Fruit fly (Drosophila melanogaster) whole organism, embryonic: Measurements from ENCODE around the gene Gr93a.

ENCODE experiments used
- Aef1 ChIP-seq: fragments of 200-800 bp; sonication (Bioruptor generic); IDR thresholded peaks from 3 replicates; pipeline ENCODE4 v1.3.6; 2022; ENCODE audit warnings: missing biosample characterization, missing genetic modification characterization
- Bgb ChIP-seq: fragments of 200-800 bp; sonication (Bioruptor generic); IDR thresholded peaks from 2 replicates; pipeline ENCODE4 v1.3.6; 2022; ENCODE audit warnings: missing biosample characterization, missing genetic modification characterization; ENCODE audit not compliant: partially characterized antibody
- BtbVII ChIP-seq: fragments of 200-800 bp; sonication (Bioruptor generic); optimal IDR thresholded peaks from 3 replicates; lab custom pipeline; 2017; ENCODE audit warnings: missing biosample characterization, mild to moderate bottlenecking, missing genetic modification characterization
- CG10267 ChIP-seq: fragments of 200-800 bp; sonication (Bioruptor generic); optimal IDR thresholded peaks from 2 replicates; lab custom pipeline; 2018; ENCODE audit warnings: missing biosample characterization, mild to moderate bottlenecking, missing genetic modification characterization, moderate library complexity
- CG10979 ChIP-seq: fragments of 200-800 bp; sonication (Bioruptor generic); optimal IDR thresholded peaks from 2 replicates; lab custom pipeline; 2018; ENCODE audit warnings: missing biosample characterization, mild to moderate bottlenecking, missing genetic modification characterization, moderate library complexity
- CG12155 ChIP-seq: fragments of 200-800 bp; sonication (Bioruptor generic); optimal IDR thresholded peaks from 3 replicates; lab custom pipeline; 2016; ENCODE audit warnings: missing biosample characterization, missing genetic modification characterization
- CG14710 ChIP-seq: fragments of 200-800 bp; sonication (Bioruptor generic); optimal IDR thresholded peaks from 3 replicates; lab custom pipeline; 2019; ENCODE audit warnings: missing biosample characterization, mild to moderate bottlenecking, missing genetic modification characterization, moderate library complexity
- CG15011 ChIP-seq: fragments of 200-800 bp; sonication (Bioruptor generic); optimal IDR thresholded peaks from 3 replicates; lab custom pipeline; 2018; ENCODE audit warnings: missing biosample characterization, mild to moderate bottlenecking, missing genetic modification characterization
- CG15601 ChIP-seq: fragments of 200-800 bp; sonication (Bioruptor generic); optimal IDR thresholded peaks from 3 replicates; lab custom pipeline; 2019; ENCODE audit warnings: missing biosample characterization, mild to moderate bottlenecking, missing genetic modification characterization, moderate library complexity
- CG15696 ChIP-seq: fragments of 200-800 bp; sonication (Bioruptor generic); optimal IDR thresholded peaks from 2 replicates; lab custom pipeline; 2019; ENCODE audit warnings: missing biosample characterization, mild to moderate bottlenecking, missing genetic modification characterization, moderate library complexity
- CG1602 ChIP-seq: fragments of 200-800 bp; sonication (Bioruptor generic); optimal IDR thresholded peaks from 3 replicates; lab custom pipeline; 2016; ENCODE audit warnings: missing biosample characterization, missing genetic modification characterization
- CG17361 ChIP-seq: fragments of 200-800 bp; sonication (Bioruptor generic); IDR thresholded peaks from 3 replicates; pipeline ENCODE4 v1.3.6; 2022; ENCODE audit warnings: missing biosample characterization, missing genetic modification characterization
- CG17385 ChIP-seq: fragments of 200-800 bp; sonication (Bioruptor generic); optimal IDR thresholded peaks from 3 replicates; lab custom pipeline; 2018; ENCODE audit warnings: missing biosample characterization, mild to moderate bottlenecking, missing genetic modification characterization
- CG18262 ChIP-seq: fragments of 200-800 bp; optimal IDR thresholded peaks from 3 replicates; lab custom pipeline; 2019; ENCODE audit warnings: missing biosample characterization, mild to moderate bottlenecking, missing genetic modification characterization, moderate library complexity
- CG2120 ChIP-seq: fragments of 200-800 bp; sonication (Bioruptor generic); optimal IDR thresholded peaks from 3 replicates; lab custom pipeline; 2016; ENCODE audit warnings: missing biosample characterization, missing genetic modification characterization
- CG2199 ChIP-seq: fragments of 200-800 bp; sonication (Bioruptor generic); IDR thresholded peaks from 3 replicates; pipeline ENCODE4 v1.3.6; 2022; ENCODE audit warnings: missing biosample characterization, missing genetic modification characterization
- CG31388 ChIP-seq: fragments of 200-800 bp; sonication (Bioruptor generic); optimal IDR thresholded peaks from 2 replicates; lab custom pipeline; 2016; ENCODE audit warnings: missing biosample characterization, missing genetic modification characterization
- CG31441 ChIP-seq: fragments of 200-800 bp; sonication (Bioruptor generic); IDR thresholded peaks from 2 replicates; pipeline ENCODE4 v1.3.6; 2022; ENCODE audit warnings: missing biosample characterization, missing genetic modification characterization
- CG4617 ChIP-seq: fragments of 200-800 bp; sonication (Bioruptor generic); optimal IDR thresholded peaks from 3 replicates; lab custom pipeline; 2016; ENCODE audit warnings: missing biosample characterization, missing genetic modification characterization, borderline replicate concordance
- CG4730 ChIP-seq: fragments of 200-800 bp; sonication (Bioruptor generic); IDR thresholded peaks from 2 replicates; pipeline ENCODE4 v1.3.6; 2022; ENCODE audit warnings: missing biosample characterization, missing genetic modification characterization
- CG6689 ChIP-seq: fragments of 200-800 bp; sonication (Bioruptor generic); IDR thresholded peaks from 2 replicates; pipeline ENCODE4 v1.3.6; 2022; ENCODE audit warnings: missing biosample characterization, missing genetic modification characterization
- CG7928 ChIP-seq: fragments of 200-800 bp; sonication (Bioruptor generic); optimal IDR thresholded peaks from 2 replicates; lab custom pipeline; 2017; ENCODE audit warnings: missing biosample characterization, mild to moderate bottlenecking, missing genetic modification characterization
- CG7987 ChIP-seq: fragments of 200-800 bp; sonication (Bioruptor generic); optimal IDR thresholded peaks from 2 replicates; lab custom pipeline; 2018; ENCODE audit warnings: missing biosample characterization, mild to moderate bottlenecking, missing genetic modification characterization, moderate library complexity
- CG9817 ChIP-seq: fragments of 200-800 bp; sonication (Bioruptor generic); optimal IDR thresholded peaks from 2 replicates; lab custom pipeline; 2018; ENCODE audit warnings: missing biosample characterization, mild to moderate bottlenecking, missing genetic modification characterization, moderate library complexity
- Dll ChIP-seq: fragments of 200-800 bp; sonication (Bioruptor generic); IDR thresholded peaks from 4 replicates; pipeline ENCODE4 v1.3.6; 2022; ENCODE audit warnings: missing biosample characterization, missing genetic modification characterization; ENCODE audit not compliant: partially characterized antibody
- Ets97D ChIP-seq: fragments of 200-800 bp; sonication (Bioruptor generic); optimal IDR thresholded peaks from 3 replicates; lab custom pipeline; 2016; ENCODE audit warnings: missing biosample characterization, missing genetic modification characterization
- Med ChIP-seq: fragments of 200-800 bp; sonication (Bioruptor generic); peaks from one replicate; lab custom pipeline; 2016; ENCODE audit warnings: missing biosample characterization, missing genetic modification characterization, mild to moderate bottlenecking, inconsistent platforms, moderate library complexity
- Pdp1 ChIP-seq, 2 experiments: fragments of 200-800 bp; sonication (Bioruptor generic); optimal IDR thresholded peaks; 3 replicates each; lab custom pipeline; 2016; ENCODE audit warnings: missing biosample characterization in 2 of 2, missing genetic modification characterization in 2 of 2, mild to moderate bottlenecking in 1 of 2, moderate library complexity in 1 of 2
- Ravus ChIP-seq: fragments of 200-800 bp; sonication (Bioruptor generic); IDR thresholded peaks from 2 replicates; pipeline ENCODE4 v1.3.6; 2022; ENCODE audit warnings: missing biosample characterization, missing genetic modification characterization
- Rx ChIP-seq: fragments of 200-800 bp; sonication (Bioruptor generic); IDR thresholded peaks from 2 replicates; pipeline ENCODE4 v1.3.6; 2022; ENCODE audit warnings: missing biosample characterization, missing genetic modification characterization
- Ssrp ChIP-seq: fragments of 200-800 bp; sonication (Bioruptor generic); optimal IDR thresholded peaks from 2 replicates; lab custom pipeline; 2018; ENCODE audit warnings: missing biosample characterization, mild to moderate bottlenecking, missing genetic modification characterization, moderate library complexity
- cad ChIP-seq: fragments of >200 bp; optimal IDR thresholded peaks from 2 replicates; lab custom pipeline; 2017; ENCODE audit warnings: missing biosample characterization, missing genetic modification characterization
- chif ChIP-seq, 2 experiments: fragments of 200-800 bp; sonication (Bioruptor generic); optimal IDR thresholded peaks; 3 replicates each; lab custom pipeline; 2016; ENCODE audit warnings: missing biosample characterization in 2 of 2, missing genetic modification characterization in 2 of 2
- chm ChIP-seq: fragments of 200-800 bp; sonication (Bioruptor generic); IDR thresholded peaks from 2 replicates; pipeline ENCODE4 v1.3.6; 2022; ENCODE audit warnings: missing biosample characterization, missing genetic modification characterization
- ci ChIP-seq: fragments of 200-800 bp; sonication (Bioruptor generic); IDR thresholded peaks from 3 replicates; pipeline ENCODE4 v1.3.6; 2022; ENCODE audit warnings: missing biosample characterization, missing genetic modification characterization
- ftz-f1 ChIP-seq: fragments of 200-800 bp; sonication (Bioruptor generic); optimal IDR thresholded peaks from 2 replicates; lab custom pipeline; 2016; ENCODE audit warnings: missing biosample characterization, missing genetic modification characterization
- gem ChIP-seq: fragments of 200-800 bp; sonication (Bioruptor generic); optimal IDR thresholded peaks from 2 replicates; lab custom pipeline; 2019; ENCODE audit warnings: missing biosample characterization, mild to moderate bottlenecking, missing genetic modification characterization, moderate library complexity
- gsb ChIP-seq: fragments of 200-800 bp; sonication (Bioruptor generic); IDR thresholded peaks from 2 replicates; pipeline ENCODE4 v1.3.6; 2022; ENCODE audit warnings: missing biosample characterization, missing genetic modification characterization
- lab ChIP-seq: fragments of 200-800 bp; sonication (Bioruptor generic); optimal IDR thresholded peaks from 3 replicates; lab custom pipeline; 2017; ENCODE audit warnings: missing biosample characterization, missing genetic modification characterization, mild to moderate bottlenecking, moderate library complexity, missing genetic modification reagents
- nau ChIP-seq: fragments of 200-800 bp; sonication (Bioruptor generic); optimal IDR thresholded peaks from 3 replicates; lab custom pipeline; 2017; ENCODE audit warnings: missing biosample characterization, mild to moderate bottlenecking, missing genetic modification characterization, missing genetic modification reagents
- pan ChIP-seq, 4 experiments: fragments of >200 bp in 3 of 4; fragments of 200-800 bp in 1 of 4; sonication (Bioruptor generic) in 1 of 4; optimal IDR thresholded peaks in 3 of 4; IDR thresholded peaks in 1 of 4; 2 replicates each; pipeline versions ENCODE4 v1.3.6 to Lab custom; 2017 to 2022; ENCODE audit warnings: missing biosample characterization in 2 of 4, missing genetic modification characterization in 2 of 4, mixed read lengths in 1 of 4
- pho ChIP-seq: fragments of 200-800 bp; sonication (Bioruptor generic); optimal IDR thresholded peaks from 2 replicates; lab custom pipeline; 2016; ENCODE audit warnings: missing biosample characterization, missing genetic modification characterization
- sens ChIP-seq: fragments of 200-800 bp; sonication (Bioruptor generic); peaks from one replicate; lab custom pipeline; 2016; ENCODE audit warnings: missing biosample characterization, missing genetic modification characterization
- seq ChIP-seq: fragments of 200-800 bp; sonication (Bioruptor generic); IDR thresholded peaks from 2 replicates; pipeline ENCODE4 v1.3.6; 2022; ENCODE audit warnings: missing biosample characterization, missing genetic modification characterization
- toy ChIP-seq: fragments of 200-800 bp; sonication (Bioruptor generic); IDR thresholded peaks from 2 replicates; pipeline ENCODE4 v1.3.6; 2022; ENCODE audit warnings: missing biosample characterization, missing genetic modification characterization
- zf30C ChIP-seq: fragments of 200-800 bp; sonication (Bioruptor generic); optimal IDR thresholded peaks from 3 replicates; lab custom pipeline; 2018; ENCODE audit warnings: missing biosample characterization, mild to moderate bottlenecking, missing genetic modification characterization
- zfh1 ChIP-seq: fragments of 200-800 bp; sonication (Bioruptor generic); IDR thresholded peaks from 3 replicates; pipeline ENCODE4 v1.3.6; 2022; ENCODE audit warnings: missing biosample characterization, missing genetic modification characterization

The Gr93a gene

DNA sequence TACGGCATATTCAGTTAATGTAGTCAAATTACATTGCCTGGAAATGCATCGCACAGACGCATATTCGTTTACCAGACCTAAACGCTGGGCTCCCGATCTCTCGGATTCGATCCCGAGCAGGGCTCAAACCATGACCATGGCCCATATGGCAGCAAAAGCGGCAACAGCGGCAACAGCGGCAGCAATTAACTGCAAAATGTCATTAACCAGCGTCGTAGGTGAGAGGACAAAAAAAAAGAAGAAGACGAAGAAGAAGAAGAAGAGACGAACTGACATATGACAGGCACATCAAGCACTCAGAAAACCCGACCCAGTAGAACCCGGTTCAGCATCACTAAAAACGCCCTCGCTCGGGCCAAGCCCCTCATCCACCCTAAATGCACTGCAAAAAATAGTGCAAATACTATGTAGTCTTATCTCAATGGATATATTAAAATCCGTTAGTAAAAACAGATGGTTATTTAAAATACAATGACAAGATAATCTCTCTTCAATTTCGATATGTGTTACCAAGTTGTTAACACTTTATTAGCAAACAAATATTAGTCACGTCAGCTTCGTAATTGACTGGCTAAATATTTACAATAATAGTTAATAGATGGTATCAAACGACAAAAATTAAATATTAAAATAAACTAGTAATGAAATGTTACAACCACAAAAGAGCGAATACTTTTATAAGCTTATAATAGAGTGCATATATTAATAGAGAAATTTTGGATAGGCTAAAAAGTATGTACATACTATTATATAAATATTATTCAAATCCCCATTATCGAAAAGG, 6.3 kb upstream of the Gr93a start (continued):
- TF ChIP-seq Pdp1 (GFP tag; optimal IDR thresholded peaks at IDR 0.05; lab: Kevin White, UChicago) (no peak), gem (peak; percentile 2), Med (peak; percentile 24), CG14710 (tag; lab: Kevin White, UChicago) (peak; percentile 10), Ssrp (tag; lab: Kevin White, UChicago) (no peak), CG10267 (tag; lab: Kevin White, UChicago) (peak; percentile 20), CG17385 (peak; percentile 50), CG31441 (GFP tag; lab: Robert Waterston, UW) (0 out of 2 replicates have a peak, but pooled peaks have one; percentile 17), chif (GFP tag; optimal IDR thresholded peaks at IDR 0.05; lab: Kevin White, UChicago) (no peak), Ets97D (GFP tag; lab: Kevin White, UChicago) (no peak), gsb (GFP tag; lab: Robert Waterston, UW) (0 out of 2 replicates have a peak, but pooled peaks have one; percentile 23), Dll (GFP tag; lab: Robert Waterston, UW) (no peak), ci (GFP tag; lab: Robert Waterston, UW) (no peak), CG7987 (no peak), lab (GFP tag; lab: Kevin White, UChicago) (no peak), zf30C (peak; percentile 27), CG18262 (tag; lab: Kevin White, UChicago) (peak; percentile 32), CG15696 (peak; percentile 40), CG2120 (GFP tag; lab: Kevin White, UChicago) (no peak), sens (GFP tag; lab: Kevin White, UChicago) (peak; percentile 63), nau (GFP tag; lab: Kevin White, UChicago) (no peak), BtbVII (GFP tag; lab: Kevin White, UChicago) (no peak), toy (GFP tag; lab: Robert Waterston, UW) (0 out of 2 replicates have a peak, but pooled peaks have one; percentile 17), CG6689 (0 out of 2 replicates have a peak, but pooled peaks have one; percentile 6), CG17361 (GFP tag; lab: Robert Waterston, UW) (0 out of 3 replicates have a peak, but pooled peaks have one; percentile 39), pho (no peak)

DNA sequence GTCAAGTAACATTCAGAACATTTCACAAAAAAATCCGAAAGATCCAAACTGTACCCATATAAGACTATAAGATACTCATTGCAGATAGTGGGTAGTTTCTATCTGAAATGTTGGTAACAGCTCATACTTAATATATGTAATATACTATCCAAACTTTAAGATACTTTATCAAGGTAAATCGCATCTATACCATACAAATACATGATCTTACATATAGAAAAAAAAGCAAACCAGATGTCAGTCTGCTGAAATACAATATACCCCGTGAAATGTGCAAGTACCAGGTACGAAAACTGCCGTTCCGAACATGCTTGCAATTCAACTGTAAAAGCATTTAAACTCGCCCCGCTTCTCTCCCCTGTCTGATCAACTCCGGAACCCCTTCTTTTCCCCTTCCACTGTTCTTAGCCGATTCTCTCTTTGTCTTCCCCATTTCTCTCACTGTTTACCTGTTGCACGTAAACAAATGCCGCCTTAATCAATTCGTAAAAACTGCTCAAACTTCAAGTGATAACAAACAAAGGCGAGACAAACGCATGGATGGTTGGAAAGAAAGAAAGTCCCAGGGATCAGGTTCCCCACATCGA, 4.8 kb upstream of the Gr93a start:
- TF ChIP-seq CG31388 (GFP tag; lab: Kevin White, UChicago) (no peak), Bgb (GFP tag; lab: Robert Waterston, UW) (no peak), CG10979 (no peak), CG9817 (no peak), Ravus (GFP tag; lab: Robert Waterston, UW) (no peak), pan (optimal IDR thresholded peaks at IDR 0.05; lab: Kevin White, UChicago) (no peak), pan (GFP tag; optimal IDR thresholded peaks at IDR 0.05 in 1 of 2, IDR thresholded peaks at IDR 0.05 in 1 of 2) (no peak), zf30C (peak; percentile 65), CG2199 (GFP tag; lab: Robert Waterston, UW) (peak; percentile 49; the same call in 2 of the 3 replicates), ftz-f1 (no peak), Aef1 (no peak), CG15011 (GFP tag; lab: Kevin White, UChicago) (no peak), CG15601 (no peak), CG7928 (GFP tag; lab: Kevin White, UChicago) (no peak), nau (GFP tag; lab: Kevin White, UChicago) (no peak), zfh1 (0 out of 3 replicates have a peak, but pooled peaks have one; percentile 21), CG4730 (GFP tag; lab: Robert Waterston, UW) (no peak), chm (no peak; the same call in 1 of the 2 replicates), CG2120 (GFP tag; lab: Kevin White, UChicago) (no peak), CG1602 (GFP tag; lab: Kevin White, UChicago) (no peak), CG4617 (GFP tag; lab: Kevin White, UChicago) (no peak), CG12155 (GFP tag; lab: Kevin White, UChicago) (no peak), Rx (no peak), seq (GFP tag; lab: Robert Waterston, UW) (no peak), cad (no peak)
